Worm (Caenorhabditis elegans) whole organism, early embryonic: ENCODE results near the gene C34C6.10.

Experiments
- B0310.2 ChIP-seq: sonication (generic microtip); optimal IDR thresholded peaks from 2 replicates; lab custom pipeline; 2016; ENCODE audit warnings: mild to moderate bottlenecking, missing genetic modification characterization, missing compliant biosample characterization
- F13C5.2 ChIP-seq: sonication (generic microtip); optimal IDR thresholded peaks from 2 replicates; lab custom pipeline; 2017; ENCODE audit warnings: mild to moderate bottlenecking, missing genetic modification characterization, inconsistent platforms, missing compliant biosample characterization
- ama-1 ChIP-seq: fragments of 150-350 bp; optimal IDR thresholded peaks from 2 replicates; lab custom pipeline; 2014
- ceh-36 ChIP-seq: sonication (generic microtip); optimal IDR thresholded peaks from 2 replicates; lab custom pipeline; 2016; ENCODE audit warnings: missing genetic modification characterization, inconsistent platforms, missing compliant biosample characterization
- ets-7 ChIP-seq: sonication (generic microtip); optimal IDR thresholded peaks from 2 replicates; lab custom pipeline; 2016; ENCODE audit warnings: missing genotype, missing genetic modification characterization, missing compliant biosample characterization
- hmbx-1 ChIP-seq: sonication (generic microtip); optimal IDR thresholded peaks from 2 replicates; lab custom pipeline; 2016; ENCODE audit warnings: mild to moderate bottlenecking, missing genetic modification characterization, missing compliant biosample characterization
- pes-1 ChIP-seq: fragments of 200-800 bp; sonication (Bioruptor generic); IDR thresholded peaks from 2 replicates; pipeline ENCODE4 v1.3.6; 2022; ENCODE audit warnings: missing genetic modification reagents, missing genetic modification characterization, missing compliant biosample characterization
- tbx-37 ChIP-seq: fragments of 200-800 bp; sonication (Bioruptor generic); conservative IDR thresholded peaks from 2 replicates; pipeline ENCODE4 v1.3.6; 2022; ENCODE audit warnings: missing genetic modification reagents, missing genetic modification characterization, missing compliant biosample characterization

ce11 chrII:8707024-8707423 is 11.3 kb upstream of the C34C6.10 start, which contains the start of gene cup-16:
- TF ChIP-seq ama-1 (lab: Kevin White, UChicago) (no peak), F13C5.2 (no peak), B0310.2 (tag; lab: Kevin White, UChicago) (no peak), ceh-36 (no peak), hmbx-1 (tag; lab: Kevin White, UChicago) (no peak), pes-1 (no peak), ets-7 (tag; lab: Kevin White, UChicago) (no peak), tbx-37 (no peak)
